Worm (Caenorhabditis elegans): ENCODE data around the gene str-206.

DNA sequence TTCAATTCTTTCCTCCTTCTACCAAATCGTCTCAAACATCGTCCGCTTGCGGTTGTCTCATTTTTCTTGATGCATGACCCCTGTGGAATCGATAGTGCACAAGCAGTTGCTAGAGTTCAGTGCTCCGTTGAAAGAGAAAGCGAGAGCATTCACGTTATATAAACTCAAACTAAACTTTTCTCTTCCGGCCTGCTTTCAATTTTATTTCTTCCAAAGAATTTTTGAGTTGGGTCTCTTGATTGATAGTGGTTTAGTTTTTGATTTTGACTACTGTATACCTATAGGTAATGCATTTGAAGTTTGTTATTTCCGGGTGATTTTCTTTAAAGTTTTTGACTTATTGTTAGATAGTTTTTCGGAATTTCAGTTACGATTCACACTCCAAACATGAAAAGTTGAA, 5.4 kb upstream of the str-206 start:
- no peak for TF ChIP-seq him-1 (tag; optimal IDR thresholded peaks at IDR 0.05)
- no peak for TF ChIP-seq bed-2 (GFP tag; IDR thresholded peaks at IDR 0.05)
- TF ChIP-seq lsl-1 (GFP tag; optimal IDR thresholded peaks at IDR 0.05): no peak
- TF ChIP-seq zim-3 (tag; optimal IDR thresholded peaks at IDR 0.05): no peak
- TF ChIP-seq attf-6 (GFP tag; IDR thresholded peaks at IDR 0.05): no peak

All from whole organism, young adult.